Fruit fly (Drosophila melanogaster): ENCODE results near the gene Cpsf6.

Cpsf6 gene

dm6 chr3L:8308891-8309352 is 6.4 kb downstream of the Cpsf6 start, which contains the start of gene BI-1 (continued):
- TF ChIP-seq stc (GFP tag; IDR thresholded peaks at IDR 0.05) (no peak), Camta (GFP tag; optimal IDR thresholded peaks at IDR 0.05) (peak; percentile 34), CG6854 (GFP tag; optimal IDR thresholded peaks at IDR 0.05) (no peak), nerfin-2 (GFP tag; IDR thresholded peaks at IDR 0.05; ENCODE audit: partially characterized antibody) (no peak), MTF-1 (GFP tag; optimal IDR thresholded peaks at IDR 0.05; ENCODE audit: borderline replicate concordance) (no peak), CG3281 (GFP tag; optimal IDR thresholded peaks at IDR 0.05) (peak; percentile 82), CG14667 (GFP tag; IDR thresholded peaks at IDR 0.05) (no peak), btn (GFP tag; optimal IDR thresholded peaks at IDR 0.05) (no peak), insv (GFP tag; optimal IDR thresholded peaks at IDR 0.05) (peak in 1 of 2 experiments; percentile 41), CG4707 (GFP tag; optimal IDR thresholded peaks at IDR 0.05) (no peak), Myb (GFP tag; optimal IDR thresholded peaks at IDR 0.05) (peak; percentile 31), CG3065 (GFP tag; optimal IDR thresholded peaks at IDR 0.05) (no peak), CG7928 (GFP tag; optimal IDR thresholded peaks at IDR 0.05) (peak; percentile 19), Mrtf (GFP tag; IDR thresholded peaks at IDR 0.05) (no peak), Abd-B (GFP tag; optimal IDR thresholded peaks at IDR 0.05) (no peak), Adf1 (GFP tag; IDR thresholded peaks at IDR 0.05) (0 out of 2 replicates have a peak, but pooled peaks have one; percentile 18), pita (GFP tag; optimal IDR thresholded peaks at IDR 0.05) (no peak), CG32767 (GFP tag; IDR thresholded peaks at IDR 0.05) (no peak), CG7271 (tag; optimal IDR thresholded peaks at IDR 0.05) (no peak), CG4424 (GFP tag; optimal IDR thresholded peaks at IDR 0.05) (peak; percentile 73), CG13894 (tag; optimal IDR thresholded peaks at IDR 0.05) (no peak), crp (GFP tag; optimal IDR thresholded peaks at IDR 0.05) (peak; percentile 2 to 83), wdn (GFP tag; IDR thresholded peaks at IDR 0.05) (no peak), gce (GFP tag; IDR thresholded peaks at IDR 0.05) (no peak), CG12769 (tag; optimal IDR thresholded peaks at IDR 0.05) (no peak), HLH4C (GFP tag; IDR thresholded peaks at IDR 0.05; ENCODE audit: partially characterized antibody) (no peak), CG12071 (GFP tag; optimal IDR thresholded peaks at IDR 0.05) (no peak), BtbVII (GFP tag; optimal IDR thresholded peaks at IDR 0.05) (peak; percentile 73), Oaz (GFP tag; IDR thresholded peaks at IDR 0.05) (no peak), CG12744 (GFP tag; optimal IDR thresholded peaks at IDR 0.05) (no peak), CG7786 (GFP tag; optimal IDR thresholded peaks at IDR 0.05) (no peak), mld (GFP tag; IDR thresholded peaks at IDR 0.05; ENCODE audit: partially characterized antibody) (no peak), NK7.1 (GFP tag; optimal IDR thresholded peaks at IDR 0.05) (no peak), CG5953 (GFP tag; IDR thresholded peaks at IDR 0.05) (no peak), CG14441 (GFP tag; IDR thresholded peaks at IDR 0.05) (no peak), ab (GFP tag; optimal IDR thresholded peaks at IDR 0.05) (no peak), CG11723 (GFP tag; optimal IDR thresholded peaks at IDR 0.05) (no peak), CG11560 (tag; IDR thresholded peaks at IDR 0.05) (no peak), ato (GFP tag; IDR thresholded peaks at IDR 0.05; ENCODE audit: partially characterized antibody) (no peak), CG13424 (tag; optimal IDR thresholded peaks at IDR 0.05) (peak; percentile 70), fd3F (GFP tag; optimal IDR thresholded peaks at IDR 0.05) (peak; percentile 35), sisA (GFP tag; IDR thresholded peaks at IDR 0.05) (no peak), Hey (tag; optimal IDR thresholded peaks at IDR 0.05) (no peak), CG8944 (GFP tag; optimal IDR thresholded peaks at IDR 0.05) (no peak), CG1792 (GFP tag; optimal IDR thresholded peaks at IDR 0.05) (no peak), CG7357 (GFP tag; IDR thresholded peaks at IDR 0.05) (no peak), Gsc (GFP tag; IDR thresholded peaks at IDR 0.05) (no peak), ERR (GFP tag; optimal IDR thresholded peaks at IDR 0.05) (no peak), zf30C (GFP tag; optimal IDR thresholded peaks at IDR 0.05) (no peak), eyg (GFP tag; optimal IDR thresholded peaks at IDR 0.05) (no peak), CG3407 (GFP tag; optimal IDR thresholded peaks at IDR 0.05) (peak; percentile 9), CG9609 (GFP tag; optimal IDR thresholded peaks at IDR 0.05) (no peak)

Data from whole organism, embryonic.